Worm (Caenorhabditis elegans) whole organism, L1 larva: ENCODE data around the gene srx-21.

Source experiments
- ets-5 ChIP-seq: fragments of 200-800 bp; sonication (Bioruptor generic); IDR thresholded peaks from 2 replicates; pipeline ENCODE4 v1.3.6; 2022; ENCODE audit warnings: missing genetic modification characterization, missing compliant biosample characterization
- lin-39 ChIP-seq: fragments of 150-350 bp; optimal IDR thresholded peaks from 2 replicates; lab custom pipeline; 2014; ENCODE audit warnings: missing biosample characterization, missing genetic modification reagents, missing genetic modification characterization
- pqm-1 ChIP-seq: sonication (generic microtip); optimal IDR thresholded peaks from 3 replicates; lab custom pipeline; 2017; ENCODE audit warnings: missing biosample characterization, missing genetic modification characterization

DNA sequence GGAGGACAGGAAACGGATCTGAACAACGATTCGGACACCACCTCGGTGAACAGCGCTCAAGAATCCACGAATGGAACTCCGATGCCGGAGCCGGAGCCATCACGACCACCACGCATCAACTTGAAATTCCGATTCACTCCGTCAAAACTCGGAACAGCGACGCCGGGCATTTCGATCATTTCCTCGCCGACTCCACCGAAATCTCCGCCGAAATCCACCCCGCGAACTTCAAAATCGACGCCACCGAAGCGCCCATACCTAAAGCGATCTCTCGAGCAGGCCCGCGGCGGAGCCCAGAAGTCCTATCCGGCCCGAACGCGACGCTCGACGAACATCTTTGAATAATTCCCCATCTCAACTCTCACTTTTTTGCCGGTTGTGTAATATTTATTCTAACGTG lies 12.7 kb downstream of the srx-21 start:
- TF ChIP-seq pqm-1 (tag; lab: Kevin White, UChicago) (no peak), ets-5 (no peak), lin-39 (tag; lab: Kevin White, UChicago) (no peak)
